Fruit fly (Drosophila melanogaster) whole organism: ENCODE results near the gene CG31467.

Experiments used
- CG8478 ChIP-seq: fragments of >200 bp; optimal IDR thresholded peaks from 2 replicates; lab custom pipeline; 2018; ENCODE audit warnings: inconsistent platforms
- Dll ChIP-seq: fragments of >200 bp; optimal IDR thresholded peaks from 2 replicates; lab custom pipeline; 2017
- EcR ChIP-seq, 2 experiments: fragments of >200 bp; optimal IDR thresholded peaks; 2 replicates each; lab custom pipeline; 2017; ENCODE audit warnings: missing biosample characterization in 2 of 2, missing genetic modification characterization in 2 of 2, missing genetic modification reagents in 2 of 2
- pan ChIP-seq: fragments of >200 bp; optimal IDR thresholded peaks from 2 replicates; lab custom pipeline; 2017
- psq ChIP-seq: fragments of >200 bp; optimal IDR thresholded peaks from 2 replicates; lab custom pipeline; 2017
- usp ChIP-seq: fragments of >200 bp; optimal IDR thresholded peaks from 2 replicates; lab custom pipeline; 2017; ENCODE audit warnings: missing biosample characterization, missing genetic modification characterization, mixed read lengths

CG31467 gene

dm6 chr3R:10656578-10656977, 50.1 kb downstream of the CG31467 start:
- TF ChIP-seq pan (no peak), Dll (lab: Kevin White, UChicago) (no peak), CG8478 (lab: Kevin White, UChicago) (no peak), usp (GFP tag; lab: Kevin White, UChicago) (no peak), psq (lab: Kevin White, UChicago) (no peak), EcR (GFP tag; optimal IDR thresholded peaks at IDR 0.05; lab: Kevin White, UChicago) (no peak)

DNA sequence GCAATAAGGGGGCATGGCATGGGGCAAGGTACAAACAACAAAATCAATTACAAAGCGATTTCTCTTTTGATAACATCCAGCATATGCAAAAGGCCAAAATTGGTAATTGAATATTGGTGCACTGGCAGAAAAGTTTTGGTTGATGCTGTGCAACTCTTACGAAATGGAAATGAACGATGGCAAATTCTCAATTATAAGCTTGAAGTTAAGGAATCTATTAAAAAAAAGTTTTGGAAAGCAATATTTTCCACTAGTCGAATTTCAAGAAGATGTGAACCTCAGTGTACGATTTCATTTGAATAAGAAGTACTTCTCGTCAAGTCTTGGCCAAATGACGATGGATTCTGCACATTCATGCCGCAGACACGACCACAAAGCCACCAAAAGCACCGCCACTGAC, 50.7 kb downstream of the CG31467 start:
- TF ChIP-seq psq (lab: Kevin White, UChicago) = no peak
- TF ChIP-seq CG8478 (lab: Kevin White, UChicago) = no peak
- no peak for TF ChIP-seq Dll (lab: Kevin White, UChicago)
- TF ChIP-seq EcR (GFP tag; optimal IDR thresholded peaks at IDR 0.05; lab: Kevin White, UChicago) = no peak
- no peak for TF ChIP-seq usp (GFP tag; lab: Kevin White, UChicago)
